Fruit fly (Drosophila melanogaster) whole organism, prepupa: Measurements from ENCODE around the gene Cpr97Eb.

Source experiments
- CG10631 ChIP-seq: fragments of 200-800 bp; sonication (Bioruptor generic); optimal IDR thresholded peaks from 2 replicates; lab custom pipeline; 2016; ENCODE audit warnings: missing biosample characterization, missing genetic modification characterization
- CG6792 ChIP-seq: fragments of 200-800 bp; sonication (Bioruptor generic); optimal IDR thresholded peaks from 3 replicates; lab custom pipeline; 2016; ENCODE audit warnings: missing biosample characterization, missing genetic modification characterization
- Lpt ChIP-seq: fragments of 200-800 bp; sonication (Bioruptor generic); optimal IDR thresholded peaks from 3 replicates; lab custom pipeline; 2016; ENCODE audit warnings: missing biosample characterization, missing genetic modification characterization
- Smox ChIP-seq: fragments of 200-800 bp; sonication (Bioruptor generic); optimal IDR thresholded peaks from 3 replicates; lab custom pipeline; 2016; ENCODE audit warnings: missing biosample characterization, missing genetic modification characterization

DNA sequence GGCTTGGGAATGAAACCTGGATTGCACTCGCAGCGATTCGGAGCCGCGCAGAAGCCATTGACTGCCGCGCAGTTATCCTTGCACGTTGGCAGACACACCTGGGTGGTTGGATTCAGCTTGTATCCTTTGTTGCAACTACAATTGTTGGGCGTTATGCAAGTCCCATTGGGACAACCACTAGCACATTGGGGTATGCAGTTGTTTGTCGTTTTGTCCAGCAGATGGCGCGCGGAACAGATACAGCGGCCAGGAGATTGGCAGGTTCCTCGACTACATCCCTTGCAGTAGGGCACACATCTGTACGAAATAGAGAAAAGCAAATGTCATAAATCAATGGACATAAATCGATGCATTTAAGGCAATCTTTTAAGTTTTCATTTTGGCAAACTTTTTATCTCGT lies 7.7 kb upstream of the Cpr97Eb start:
- TF ChIP-seq Lpt (GFP tag; lab: Kevin White, UChicago) (no peak), CG10631 (GFP tag; lab: Kevin White, UChicago) (no peak), CG6792 (GFP tag; lab: Kevin White, UChicago) (no peak), Smox (GFP tag; lab: Kevin White, UChicago) (no peak)
